Worm (Caenorhabditis elegans) whole organism, mixed stage, embryonic: ENCODE measurements around the gene F08F1.9.

Experiments
- bed-3 ChIP-seq: fragments of 200-800 bp; sonication (Bioruptor generic); optimal IDR thresholded peaks from 3 replicates; lab custom pipeline; 2018; ENCODE audit warnings: mild to moderate bottlenecking, missing genetic modification characterization, moderate library complexity, missing compliant biosample characterization
- blmp-1 ChIP-seq: fragments of 150-350 bp; optimal IDR thresholded peaks from 2 replicates; lab custom pipeline; 2014; ENCODE audit warnings: missing biosample characterization, missing genetic modification characterization
- ceh-39 ChIP-seq: fragments of 150-350 bp; optimal IDR thresholded peaks from 2 replicates; lab custom pipeline; 2014; ENCODE audit warnings: missing biosample characterization, missing genetic modification characterization
- ceh-83 ChIP-seq: fragments of 200-800 bp; sonication (Bioruptor generic); optimal IDR thresholded peaks from 2 replicates; lab custom pipeline; 2018; ENCODE audit warnings: mild to moderate bottlenecking, missing genetic modification characterization, missing compliant biosample characterization
- ces-1 ChIP-seq: fragments of 150-350 bp; optimal IDR thresholded peaks from 2 replicates; lab custom pipeline; 2014; ENCODE audit warnings: missing biosample characterization, missing genetic modification reagents, missing genetic modification characterization
- cnd-1 ChIP-seq: fragments of 200-800 bp; sonication (Bioruptor generic); optimal IDR thresholded peaks from 2 replicates; lab custom pipeline; 2018; ENCODE audit warnings: mild to moderate bottlenecking, missing genetic modification characterization, missing compliant biosample characterization
- drap-1 ChIP-seq: fragments of 200-800 bp; sonication (Bioruptor generic); optimal IDR thresholded peaks from 3 replicates; lab custom pipeline; 2018; ENCODE audit warnings: mild to moderate bottlenecking, missing genetic modification characterization, missing compliant biosample characterization
- elt-1 ChIP-seq: sonication (generic microtip); optimal IDR thresholded peaks from 2 replicates; lab custom pipeline; 2017; ENCODE audit warnings: missing genetic modification characterization, mild to moderate bottlenecking, missing compliant biosample characterization, antibody characterized with exemption, moderate library complexity, borderline replicate concordance; ENCODE audit not compliant: insufficient read depth
- elt-3 ChIP-seq: fragments of 150-350 bp; optimal IDR thresholded peaks from 2 replicates; lab custom pipeline; 2014; ENCODE audit warnings: missing biosample characterization, missing genetic modification characterization
- flh-1 ChIP-seq: fragments of 200-800 bp; sonication (Bioruptor generic); optimal IDR thresholded peaks from 2 replicates; lab custom pipeline; 2018; ENCODE audit warnings: mild to moderate bottlenecking, missing genetic modification characterization, moderate library complexity, missing compliant biosample characterization
- ham-2 ChIP-seq: fragments of 200-800 bp; sonication (Bioruptor generic); optimal IDR thresholded peaks from 2 replicates; lab custom pipeline; 2018; ENCODE audit warnings: mild to moderate bottlenecking, missing genetic modification characterization, missing compliant biosample characterization
- hlh-1 ChIP-seq: fragments of 150-350 bp; optimal IDR thresholded peaks from 2 replicates; lab custom pipeline; 2014; ENCODE audit warnings: missing biosample characterization, missing genetic modification reagents, missing genetic modification characterization
- lin-13 ChIP-seq: fragments of 150-350 bp; optimal IDR thresholded peaks from 2 replicates; lab custom pipeline; 2014; ENCODE audit warnings: missing biosample characterization, missing genetic modification characterization
- lin-32 ChIP-seq: fragments of 200-800 bp; sonication (Bioruptor generic); optimal IDR thresholded peaks from 2 replicates; lab custom pipeline; 2018; ENCODE audit warnings: mild to moderate bottlenecking, missing genetic modification characterization, missing compliant biosample characterization
- mab-5 ChIP-seq: fragments of 150-350 bp; optimal IDR thresholded peaks from 2 replicates; lab custom pipeline; 2014; ENCODE audit warnings: missing biosample characterization, missing genetic modification characterization
- mep-1 ChIP-seq: fragments of 150-350 bp; optimal IDR thresholded peaks from 2 replicates; lab custom pipeline; 2017; ENCODE audit warnings: missing biosample characterization, missing genetic modification reagents, missing genetic modification characterization, inconsistent platforms
- mls-2 ChIP-seq: sonication (generic microtip); optimal IDR thresholded peaks from 2 replicates; lab custom pipeline; 2016; ENCODE audit warnings: mild to moderate bottlenecking, missing genetic modification characterization, moderate library complexity, missing compliant biosample characterization
- nhr-12 ChIP-seq: fragments of 150-350 bp; optimal IDR thresholded peaks from 2 replicates; lab custom pipeline; 2014; ENCODE audit warnings: missing biosample characterization, missing genetic modification characterization
- nhr-2 ChIP-seq: fragments of 150-350 bp; optimal IDR thresholded peaks from 2 replicates; lab custom pipeline; 2014; ENCODE audit warnings: missing biosample characterization, missing genetic modification characterization
- nhr-28 ChIP-seq: fragments of 150-350 bp; optimal IDR thresholded peaks from 2 replicates; lab custom pipeline; 2014; ENCODE audit warnings: missing biosample characterization, missing genetic modification characterization
- nhr-76 ChIP-seq: sonication (generic microtip); optimal IDR thresholded peaks from 2 replicates; lab custom pipeline; 2017; ENCODE audit warnings: missing biosample characterization, missing genetic modification characterization
- pha-4 ChIP-seq: fragments of 150-350 bp; optimal IDR thresholded peaks from 2 replicates; lab custom pipeline; 2018; ENCODE audit warnings: missing biosample characterization, missing genetic modification reagents, missing genetic modification characterization
- sem-2 ChIP-seq: fragments of 200-800 bp; sonication (Bioruptor generic); optimal IDR thresholded peaks from 2 replicates; lab custom pipeline; 2018; ENCODE audit warnings: mild to moderate bottlenecking, missing genetic modification characterization, missing compliant biosample characterization
- snpc-4 ChIP-seq: fragments of 150-350 bp; optimal IDR thresholded peaks from 2 replicates; lab custom pipeline; 2014; ENCODE audit warnings: missing biosample characterization, missing genetic modification characterization
- sptf-1 ChIP-seq: sonication (generic microtip); optimal IDR thresholded peaks from 2 replicates; lab custom pipeline; 2017; ENCODE audit warnings: mild to moderate bottlenecking, missing genetic modification characterization, moderate library complexity, missing compliant biosample characterization
- tbx-8 ChIP-seq: fragments of 200-800 bp; sonication (Bioruptor generic); optimal IDR thresholded peaks from 2 replicates; lab custom pipeline; 2018; ENCODE audit warnings: mild to moderate bottlenecking, missing genetic modification characterization, moderate library complexity, missing compliant biosample characterization
- unc-120 ChIP-seq: sonication (generic microtip); optimal IDR thresholded peaks from 2 replicates; lab custom pipeline; 2017; ENCODE audit warnings: missing genetic modification characterization, missing compliant biosample characterization; ENCODE audit not compliant: poor library complexity, severe bottlenecking
- unc-39 ChIP-seq: fragments of 150-350 bp; optimal IDR thresholded peaks from 2 replicates; lab custom pipeline; 2014; ENCODE audit warnings: missing biosample characterization, missing genetic modification characterization
- unc-62 ChIP-seq: fragments of 150-350 bp; optimal IDR thresholded peaks from 2 replicates; lab custom pipeline; 2014; ENCODE audit warnings: missing biosample characterization, missing genetic modification reagents, missing genetic modification characterization
- zip-8 ChIP-seq: fragments of 150-350 bp; optimal IDR thresholded peaks from 2 replicates; lab custom pipeline; 2014; ENCODE audit warnings: missing biosample characterization, missing genetic modification characterization
- ztf-11 ChIP-seq: fragments of 150-350 bp; optimal IDR thresholded peaks from 2 replicates; lab custom pipeline; 2014; ENCODE audit warnings: missing biosample characterization, missing genetic modification characterization

Gene F08F1.9

DNA sequence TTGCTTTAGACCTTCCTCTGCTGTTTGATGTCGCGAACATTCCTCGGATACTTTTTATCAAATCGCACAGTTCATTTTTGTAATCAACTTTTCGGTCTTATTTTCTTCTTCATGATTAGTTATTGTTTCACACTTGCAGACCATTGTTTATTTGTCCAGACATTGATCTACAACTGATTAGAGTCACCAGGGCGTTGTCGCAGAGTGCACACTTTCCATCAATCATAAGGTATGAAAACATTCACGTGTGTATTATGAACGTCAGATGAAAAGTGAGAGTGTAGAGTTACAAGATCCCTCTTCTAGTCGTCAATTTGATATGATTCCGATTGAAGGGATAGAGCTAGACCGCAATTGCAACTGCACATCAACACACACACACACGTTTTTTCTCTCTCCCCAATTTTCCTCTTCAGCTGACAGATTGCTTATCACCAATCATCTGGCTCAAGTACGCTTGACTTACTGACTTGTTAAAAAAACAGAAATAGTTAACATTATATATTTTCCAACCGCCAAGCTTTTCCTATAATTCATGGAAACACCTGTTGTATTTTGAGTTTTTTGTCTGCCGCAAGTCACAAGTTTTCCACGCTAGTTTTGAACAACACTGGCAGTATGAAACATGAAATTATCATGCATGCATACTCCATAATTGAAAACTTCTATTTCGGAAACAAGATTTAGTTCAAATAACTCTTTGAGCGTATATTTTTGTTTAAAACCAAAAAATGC lies 29.5 kb upstream of the F08F1.9 start:
- TF ChIP-seq nhr-2, result no peak
- no peak for TF ChIP-seq ztf-11
- TF ChIP-seq unc-62, result peak; percentile 15

DNA sequence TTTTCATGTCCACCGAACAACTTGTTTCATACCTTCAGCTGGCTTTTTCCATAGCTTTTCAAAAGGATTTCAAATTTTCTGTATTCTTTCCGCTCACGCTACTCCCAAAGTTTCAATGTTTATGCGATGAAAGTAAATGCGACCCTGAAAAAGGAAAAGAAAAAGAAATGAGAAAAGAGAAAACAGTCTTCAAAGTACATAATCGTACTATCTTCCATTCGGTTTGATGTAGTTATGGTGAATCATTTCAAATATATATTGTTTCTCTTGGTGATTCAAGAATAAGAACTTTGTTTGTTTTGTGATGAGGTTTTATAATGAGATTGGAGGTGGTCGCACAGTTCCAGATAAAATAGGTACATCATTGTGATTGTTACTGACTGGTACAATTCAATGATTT lies 28.1 kb upstream of the F08F1.9 start:
- no peak for TF ChIP-seq ceh-39 (tag; lab: Kevin White, UChicago)

DNA sequence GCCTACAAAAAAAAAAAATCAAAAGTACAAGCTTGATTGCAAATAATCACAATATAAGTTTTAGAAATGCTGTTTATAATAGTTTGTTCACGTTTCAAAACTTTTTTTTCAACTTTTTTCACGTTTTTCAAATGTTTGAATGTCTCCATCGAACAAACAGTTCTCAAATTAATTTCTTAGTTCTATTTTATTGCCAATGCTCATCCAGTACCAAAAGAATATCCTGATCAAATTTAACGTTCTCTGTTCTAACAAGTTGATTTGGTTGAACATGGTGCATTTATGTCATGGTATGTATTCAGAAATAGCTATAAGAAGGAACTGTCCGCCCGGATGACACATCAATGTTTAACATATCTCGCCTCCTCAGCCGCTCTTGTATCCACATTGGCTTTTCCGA lies 21.7 kb upstream of the F08F1.9 start, which contains the start of gene kin-9:
kin-9 (plus strand) TSS at position 301 of the 400 bp plus-strand sequence.
- no peak for TF ChIP-seq sem-2 (GFP tag; lab: Kevin White, UChicago)
- TF ChIP-seq snpc-4 (tag; lab: Kevin White, UChicago), result no peak
- TF ChIP-seq, all 35 proteins: peak for 0

DNA sequence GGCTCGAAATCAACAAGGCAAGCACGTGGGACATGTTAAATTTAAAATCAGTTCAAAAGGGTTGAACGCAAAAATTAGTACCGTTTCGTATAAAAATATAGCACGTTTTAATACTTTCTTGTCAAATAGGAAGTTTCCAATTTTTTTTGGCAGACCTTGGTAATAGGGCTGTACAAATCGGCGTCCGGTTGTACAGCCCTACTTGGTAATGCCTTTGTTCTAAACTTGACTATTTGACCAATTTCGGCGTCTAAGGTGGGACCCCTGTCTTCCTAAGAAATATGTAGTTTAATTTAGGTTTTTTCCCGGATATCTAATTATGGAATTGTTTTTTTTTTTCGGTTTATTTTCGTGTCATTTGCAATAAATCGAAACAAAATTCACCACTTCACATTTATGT lies 18.8 kb upstream of the F08F1.9 start:
- TF ChIP-seq nhr-28 (tag; lab: Kevin White, UChicago) (no peak), nhr-2 (no peak), zip-8 (no peak), sem-2 (GFP tag; lab: Kevin White, UChicago) (no peak), sptf-1 (tag; lab: Kevin White, UChicago) (no peak), hlh-1 (tag; lab: Kevin White, UChicago) (no peak), pha-4 (no peak), elt-3 (tag; lab: Kevin White, UChicago) (no peak), ceh-39 (tag; lab: Kevin White, UChicago) (no peak), snpc-4 (tag; lab: Kevin White, UChicago) (no peak), ceh-83 (no peak), mep-1 (tag; lab: Kevin White, UChicago) (no peak), mls-2 (no peak), ces-1 (GFP tag; lab: Kevin White, UChicago) (no peak), mab-5 (tag; lab: Kevin White, UChicago) (no peak), cnd-1 (no peak), blmp-1 (tag; lab: Kevin White, UChicago) (no peak)

DNA sequence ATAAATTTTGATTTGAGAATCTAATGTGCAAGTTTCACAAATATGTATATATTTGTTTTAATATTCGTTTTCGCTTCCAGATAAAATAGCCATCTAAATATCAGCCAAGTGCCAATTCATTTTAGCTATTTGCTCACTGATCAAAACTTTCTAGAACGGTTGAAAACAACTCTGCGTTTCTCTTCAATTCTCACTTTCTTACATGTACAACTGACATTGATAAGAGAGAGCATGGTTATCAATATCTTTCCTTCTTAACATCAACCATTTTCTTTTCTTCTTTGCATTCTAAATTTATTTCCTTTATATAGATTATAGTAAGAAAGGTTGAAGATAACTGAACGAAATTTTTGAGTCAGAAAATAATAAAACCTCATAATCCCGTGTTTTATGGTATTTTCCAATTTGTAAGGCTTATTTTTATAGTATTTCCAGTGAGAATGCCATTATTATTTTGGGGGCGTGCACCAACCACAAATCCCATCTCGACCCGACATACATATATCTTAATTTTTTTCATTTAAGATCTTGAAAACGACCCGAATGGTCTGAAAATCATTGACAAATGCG lies 17.8 kb upstream of the F08F1.9 start, which contains the start of gene F08F1.3:
F08F1.3 (plus strand) TSS at position 520 of the 570 bp plus-strand sequence.
- no peak for TF ChIP-seq bed-3
- no peak for TF ChIP-seq nhr-76 (tag; lab: Kevin White, UChicago)
- no peak for TF ChIP-seq elt-1 (tag; lab: Kevin White, UChicago)
- no peak for TF ChIP-seq ztf-11
- no peak for TF ChIP-seq ham-2 (GFP tag; lab: Kevin White, UChicago)
- no peak for TF ChIP-seq tbx-8 (GFP tag; lab: Kevin White, UChicago)

DNA sequence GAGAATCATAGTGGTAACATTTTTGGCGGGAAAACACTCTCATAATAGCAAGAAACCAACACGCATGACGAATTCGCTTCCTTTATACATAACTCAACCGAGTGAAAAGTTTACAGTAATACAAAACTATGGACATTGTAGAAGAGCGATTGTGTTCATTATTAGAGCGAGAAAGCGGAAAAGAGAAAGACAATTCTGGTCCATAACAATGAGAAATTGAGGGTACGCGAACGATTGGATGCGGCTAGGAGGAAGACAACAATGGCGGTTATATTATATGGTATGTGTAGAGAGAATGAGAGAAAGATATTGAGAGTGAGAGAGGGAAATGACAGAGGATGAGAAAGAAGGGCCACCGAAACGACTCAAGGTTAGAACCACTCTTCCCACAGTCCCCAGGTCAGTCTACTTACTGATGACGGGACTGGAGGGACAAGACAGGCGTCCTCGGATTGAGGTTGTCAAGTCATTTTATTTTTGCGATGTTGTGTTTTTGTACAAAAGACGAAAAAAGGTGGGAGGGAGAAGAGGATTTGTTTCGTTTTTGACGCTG lies 15.6 kb upstream of the F08F1.9 start:
- TF ChIP-seq ham-2 (GFP tag; lab: Kevin White, UChicago), result peak; percentile 72
- TF ChIP-seq sem-2 (GFP tag; lab: Kevin White, UChicago), result no peak
- TF ChIP-seq elt-3 (tag; lab: Kevin White, UChicago), result peak; percentile 26
- TF ChIP-seq pha-4, result no peak
- TF ChIP-seq lin-32, result no peak
- no peak for TF ChIP-seq ceh-39 (tag; lab: Kevin White, UChicago)
- no peak for TF ChIP-seq nhr-2
- peak; percentile 16 for TF ChIP-seq mls-2
- TF ChIP-seq ceh-83, result no peak
- TF ChIP-seq bed-3, result no peak

DNA sequence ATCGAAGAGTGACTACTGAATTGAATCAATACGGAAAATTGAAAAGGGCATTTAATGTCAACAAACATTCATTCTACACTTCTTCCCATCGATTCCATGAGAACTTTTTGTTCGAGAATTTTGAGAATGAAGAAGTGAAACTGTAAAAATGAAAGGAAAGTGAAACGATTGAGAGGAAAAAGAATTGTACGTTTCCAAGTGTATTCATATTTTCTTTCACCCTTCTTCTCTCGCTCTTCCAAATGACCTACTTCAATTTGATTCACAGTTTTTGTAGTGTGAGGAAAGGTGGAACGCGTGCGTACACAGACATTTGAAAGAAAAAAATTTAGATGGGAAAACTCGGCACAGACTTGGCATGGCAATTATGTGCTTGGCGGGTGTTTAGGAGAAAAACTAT lies 13.6 kb upstream of the F08F1.9 start:
- TF ChIP-seq elt-1 (tag; lab: Kevin White, UChicago) (no peak), drap-1 (GFP tag; lab: Kevin White, UChicago) (no peak), lin-13 (tag; lab: Kevin White, UChicago) (no peak), nhr-12 (no peak), pha-4 (no peak), bed-3 (no peak), nhr-28 (tag; lab: Kevin White, UChicago) (no peak), cnd-1 (no peak), zip-8 (no peak), unc-120 (tag; lab: Kevin White, UChicago) (no peak), flh-1 (GFP tag; lab: Kevin White, UChicago) (no peak), sptf-1 (tag; lab: Kevin White, UChicago) (no peak), lin-32 (no peak), mls-2 (no peak), mab-5 (tag; lab: Kevin White, UChicago) (no peak), nhr-2 (no peak), unc-39 (tag; lab: Kevin White, UChicago) (no peak), snpc-4 (tag; lab: Kevin White, UChicago) (no peak)
